Worm (Caenorhabditis elegans): ENCODE data around the gene wdr-46.

wdr-46 gene

ce11 chrIV:12416629-12417404 lies 44.8 kb downstream of the wdr-46 start:
- TF ChIP-seq unc-62 (GFP tag; optimal IDR thresholded peaks at IDR 0.05), result no peak

ce11 chrIV:12417536-12418195 lies 45.6 kb downstream of the wdr-46 start, which contains the start of gene F08G5.3:
TSS of gene F08G5.3 (minus strand) at chrIV:12417586.
- no peak for TF ChIP-seq unc-62 (GFP tag; optimal IDR thresholded peaks at IDR 0.05)

ce11 chrIV:12419291-12419690 lies 47.2 kb downstream of the wdr-46 start:
- no peak for TF ChIP-seq unc-62 (GFP tag; optimal IDR thresholded peaks at IDR 0.05)

- TF ChIP-seq unc-62 (GFP tag; optimal IDR thresholded peaks at IDR 0.05), result no peak
Observed at ce11 chrIV:12420455-12420854, 48.4 kb downstream of the wdr-46 start, which contains the start of gene ugt-65. TSS of gene ugt-65 (plus strand) at chrIV:12420683.

Data from whole organism, dauer.